Fruit fly (Drosophila melanogaster) whole organism: ENCODE data around the gene SpdS.

Experiments
- Dll ChIP-seq: fragments of >200 bp; optimal IDR thresholded peaks from 2 replicates; lab custom pipeline; 2017
- EcR ChIP-seq, 2 experiments: fragments of >200 bp; optimal IDR thresholded peaks; 2 replicates each; lab custom pipeline; 2017; ENCODE audit warnings: missing biosample characterization in 2 of 2, missing genetic modification characterization in 2 of 2, missing genetic modification reagents in 2 of 2
- pan ChIP-seq: fragments of >200 bp; optimal IDR thresholded peaks from 2 replicates; lab custom pipeline; 2017

DNA sequence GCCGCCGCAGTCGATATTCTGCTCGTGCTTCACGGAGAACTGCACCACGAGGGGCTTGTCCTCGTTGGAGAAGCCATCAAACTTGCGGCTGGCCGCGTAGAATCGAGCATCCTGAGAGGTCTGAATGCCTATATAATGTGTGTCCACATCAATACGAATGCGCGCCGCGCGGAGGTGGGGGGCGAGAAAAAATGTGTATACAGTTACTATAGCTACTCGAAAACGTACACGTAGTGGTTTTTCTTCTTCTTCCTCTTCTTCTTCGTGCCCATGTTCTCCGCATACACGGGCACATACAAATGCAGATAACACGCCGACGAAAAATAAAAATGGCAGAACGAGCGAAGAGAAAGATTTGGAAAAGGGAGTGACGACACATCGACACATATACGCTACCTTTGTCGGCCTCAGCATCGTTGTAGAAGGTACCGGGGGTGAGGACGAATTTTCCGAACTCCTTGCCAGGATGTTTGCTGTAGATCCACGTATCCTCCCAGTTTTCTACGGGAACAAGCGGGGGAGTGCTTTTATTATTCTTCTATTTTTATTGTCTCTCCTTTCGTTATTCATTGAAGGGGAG is 1.3 kb upstream of the SpdS start:
- TF ChIP-seq Dll (lab: Kevin White, UChicago) (no peak), pan (lab: Kevin White, UChicago) (no peak), EcR (GFP tag; optimal IDR thresholded peaks at IDR 0.05; lab: Kevin White, UChicago) (no peak)
